Comparison of ENCODE assay signal across 2 worm cellular contexts in the genomic region with DNA sequence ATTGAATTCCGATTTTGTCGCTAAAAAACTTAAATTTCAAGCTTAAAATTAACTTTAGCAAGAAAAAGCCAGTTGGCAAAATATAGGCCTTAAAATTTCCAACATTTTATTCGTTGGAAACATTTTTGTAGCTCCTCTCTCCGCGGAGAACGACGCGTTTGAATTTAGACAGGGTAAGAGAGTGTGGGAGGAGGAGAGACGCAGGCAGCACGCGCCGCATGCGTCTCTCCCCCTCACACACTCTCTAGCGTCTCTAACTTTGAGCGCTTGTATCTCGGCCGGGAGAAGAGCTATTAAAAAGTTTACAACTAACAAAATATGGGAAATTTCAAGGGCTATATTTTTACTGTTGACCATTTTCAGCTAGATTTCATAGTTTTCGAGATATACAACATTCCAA.
TF ChIP-seq lines count a peak whose summit lies in the region.

No protein-coding gene starts in this region.

TF ChIP-seq in whole organism, early embryonic, 17 proteins besides CTCF, POLR2A, EP300 and RAD21:
- TF ChIP-seq ama-1 (optimal IDR thresholded peaks at IDR 0.05; lab: Kevin White, UChicago) (no peak), ets-7 (tag; optimal IDR thresholded peaks at IDR 0.05; lab: Kevin White, UChicago) (no peak), flt-1 (GFP tag; IDR thresholded peaks at IDR 0.05; lab: Robert Waterston, UW) (no peak), pes-1 (GFP tag; IDR thresholded peaks at IDR 0.05; lab: Robert Waterston, UW) (0 out of 2 replicates have a peak, but pooled peaks have one; percentile 14)

TF ChIP-seq in whole organism, young adult, 124 proteins besides CTCF, POLR2A, EP300 and RAD21:
- TF ChIP-seq madf-3 (GFP tag; IDR thresholded peaks at IDR 0.05; lab: Robert Waterston, UW) = peak; percentile 44; the same call in 1 of the 2 replicates
- TF ChIP-seq hmg-1.2 (GFP tag; IDR thresholded peaks at IDR 0.05; lab: Robert Waterston, UW) = peak; percentile 93
- no peak for TF ChIP-seq aptf-3 (GFP tag; IDR thresholded peaks at IDR 0.05; lab: Robert Waterston, UW)
